Fruit fly (Drosophila melanogaster): Measurements from ENCODE around the gene CG12947.

dm6 chr3R:9816879-9817278 is 37.0 kb downstream of the CG12947 start, which contains the start of gene CG16904:
- no peak for TF ChIP-seq CG4496 (GFP tag; IDR thresholded peaks at IDR 0.05)
- no peak for TF ChIP-seq CG14655 (GFP tag; optimal IDR thresholded peaks at IDR 0.05)
- TF ChIP-seq CG12605 (GFP tag; IDR thresholded peaks at IDR 0.05): no peak
- no peak for TF ChIP-seq Pif1B (GFP tag; optimal IDR thresholded peaks at IDR 0.05)
- TF ChIP-seq rn (GFP tag; IDR thresholded peaks at IDR 0.05): no peak
- no peak for TF ChIP-seq CG13204 (GFP tag; optimal IDR thresholded peaks at IDR 0.05)
- no peak for TF ChIP-seq CG15710 (tag; optimal IDR thresholded peaks at IDR 0.05)
- TF ChIP-seq CG10348 (GFP tag; IDR thresholded peaks at IDR 0.05): no peak
- no peak for TF ChIP-seq gl (tag; optimal IDR thresholded peaks at IDR 0.05)
